Fruit fly (Drosophila melanogaster) whole organism, wandering third instar larva: Measurements from ENCODE around the gene jvl.

Experiments
- Dif ChIP-seq: fragments of 200-275, 200-300 bp; sonication (Bioruptor generic); optimal IDR thresholded peaks from 2 replicates; lab custom pipeline; 2018; ENCODE audit warnings: missing biosample characterization, missing genetic modification characterization; ENCODE audit not compliant: partially characterized antibody
- HLH106 ChIP-seq: fragments of 200-800 bp; optimal IDR thresholded peaks from 3 replicates; lab custom pipeline; 2019; ENCODE audit warnings: missing biosample characterization, mild to moderate bottlenecking, missing genetic modification characterization, moderate library complexity
- Hr78 ChIP-seq: fragments of >200 bp; optimal IDR thresholded peaks from 2 replicates; lab custom pipeline; 2017; ENCODE audit warnings: missing biosample characterization, missing genetic modification characterization
- Hr83 ChIP-seq: fragments of 200-300 bp; sonication (Bioruptor generic); optimal IDR thresholded peaks from 2 replicates; lab custom pipeline; 2016; ENCODE audit warnings: missing biosample characterization, mild to moderate bottlenecking, missing genetic modification characterization, moderate library complexity; ENCODE audit not compliant: poor library complexity, severe bottlenecking
- Sp1 ChIP-seq: fragments of 200-800 bp; sonication (Bioruptor generic); optimal IDR thresholded peaks from 3 replicates; lab custom pipeline; 2019; ENCODE audit warnings: missing biosample characterization, mild to moderate bottlenecking, missing genetic modification characterization, moderate library complexity
- fru ChIP-seq: fragments of 200-800 bp; sonication (Bioruptor generic); optimal IDR thresholded peaks from 3 replicates; lab custom pipeline; 2016; ENCODE audit warnings: missing biosample characterization, mild to moderate bottlenecking, missing genetic modification characterization
- h ChIP-seq: fragments of 200-800 bp; sonication (Bioruptor generic); optimal IDR thresholded peaks from 3 replicates; lab custom pipeline; 2016; ENCODE audit warnings: missing biosample characterization, mild to moderate bottlenecking, missing genetic modification characterization
- jim ChIP-seq: fragments of 175-275, 200-325 bp; sonication (Bioruptor generic); optimal IDR thresholded peaks from 2 replicates; lab custom pipeline; 2016; ENCODE audit warnings: missing biosample characterization, mild to moderate bottlenecking, missing genetic modification characterization
- pan ChIP-seq: fragments of >200 bp; optimal IDR thresholded peaks from 2 replicates; lab custom pipeline; 2017
- psq ChIP-seq: fragments of 200-800 bp; sonication (Bioruptor generic); optimal IDR thresholded peaks from 3 replicates; lab custom pipeline; 2017; ENCODE audit warnings: missing biosample characterization, mild to moderate bottlenecking, missing genetic modification characterization, moderate library complexity
- sv ChIP-seq: fragments of 200-800 bp; sonication (Bioruptor generic); optimal IDR thresholded peaks from 3 replicates; lab custom pipeline; 2016; ENCODE audit warnings: missing biosample characterization, missing genetic modification characterization
- woc ChIP-seq: sonication (Bioruptor generic); optimal IDR thresholded peaks from 2 replicates; lab custom pipeline; 2016; ENCODE audit warnings: missing biosample characterization, mild to moderate bottlenecking, missing genetic modification characterization

- no peak for TF ChIP-seq fru (GFP tag; lab: Kevin White, UChicago)
- TF ChIP-seq jim (GFP tag; lab: Kevin White, UChicago), result no peak
- no peak for TF ChIP-seq Hr78 (GFP tag; lab: Kevin White, UChicago)
- TF ChIP-seq Sp1 (GFP tag; lab: Kevin White, UChicago), result no peak
- no peak for TF ChIP-seq woc (GFP tag; lab: Kevin White, UChicago)
- TF ChIP-seq sv (GFP tag; lab: Kevin White, UChicago), result no peak
- TF ChIP-seq psq (GFP tag; lab: Kevin White, UChicago), result no peak
- no peak for TF ChIP-seq h (GFP tag; lab: Kevin White, UChicago)
- TF ChIP-seq Hr83 (GFP tag; lab: Kevin White, UChicago), result no peak
- TF ChIP-seq HLH106 (tag; lab: Kevin White, UChicago), result no peak
- no peak for TF ChIP-seq pan (lab: Kevin White, UChicago)
- TF ChIP-seq Dif (GFP tag; lab: Kevin White, UChicago), result no peak
Observed at dm6 chr3R:14717712-14718097, 23.7 kb upstream of the jvl start.
